Worm (Caenorhabditis elegans): ENCODE measurements around the gene C33H5.13.
A peak's percentile ranks its signal among the peaks of the same experiment; 100 is the strongest.

The C33H5.13 gene

DNA sequence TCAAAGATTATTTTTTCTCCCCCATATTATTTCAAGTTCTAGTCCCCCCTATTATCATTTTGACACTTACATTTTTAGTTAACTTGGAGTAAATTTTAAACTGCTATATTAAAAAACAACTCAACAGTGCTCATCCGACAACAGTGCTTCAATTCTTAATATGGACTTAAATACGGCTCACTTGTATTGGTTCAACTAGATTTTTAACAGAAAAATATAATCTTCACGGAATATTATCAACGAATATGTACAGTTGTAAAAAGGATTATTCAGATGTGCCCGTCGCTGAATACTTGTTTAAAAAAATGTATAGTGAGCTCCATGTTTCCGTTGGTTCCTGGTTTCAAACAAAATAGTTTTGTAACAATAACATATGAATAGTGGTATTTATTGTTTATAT, 8.3 kb upstream of the C33H5.13 start (continued):
- TF ChIP-seq nfyb-1 (GFP tag; IDR thresholded peaks at IDR 0.05) (no peak), F57C9.4 (tag; optimal IDR thresholded peaks at IDR 0.05) (no peak), tbp1 (GFP tag; optimal IDR thresholded peaks at IDR 0.05) (no peak), ceh-27 (GFP tag; optimal IDR thresholded peaks at IDR 0.05) (no peak), madf-6 (GFP tag; IDR thresholded peaks at IDR 0.05) (peak; percentile 82), hmg-20 (GFP tag; IDR thresholded peaks at IDR 0.05) (peak; percentile 32; the same call in 1 of the 2 replicates), tlf-1 (GFP tag; optimal IDR thresholded peaks at IDR 0.05) (peak; percentile 43), nhr-80 (tag; optimal IDR thresholded peaks at IDR 0.05) (no peak), ekl-4 (GFP tag; IDR thresholded peaks at IDR 0.05) (peak; percentile 82), hsf-1 (GFP tag; IDR thresholded peaks at IDR 0.05) (no peak; the same call in none of the 2 replicates), xnd-1 (tag; optimal IDR thresholded peaks at IDR 0.05) (peak; percentile 32), mcd-1 (GFP tag; IDR thresholded peaks at IDR 0.05) (no peak), egl-18 (GFP tag; IDR thresholded peaks at IDR 0.05) (no peak), F10E7.11 (tag; optimal IDR thresholded peaks at IDR 0.05) (no peak), nhr-120 (GFP tag; IDR thresholded peaks at IDR 0.05) (no peak), nhr-27 (tag; optimal IDR thresholded peaks at IDR 0.05) (no peak), F39B2.1 (GFP tag; IDR thresholded peaks at IDR 0.05) (no peak; the same call in 1 of the 2 replicates), ztf-28 (GFP tag; IDR thresholded peaks at IDR 0.05) (no peak), madf-3 (GFP tag; IDR thresholded peaks at IDR 0.05) (0 out of 2 replicates have a peak, but pooled peaks have one; percentile 60), T07F8.4 (tag; optimal IDR thresholded peaks at IDR 0.05) (no peak), dpff-1 (tag; optimal IDR thresholded peaks at IDR 0.05) (no peak), let-526 (GFP tag; IDR thresholded peaks at IDR 0.05) (no peak), bed-2 (GFP tag; IDR thresholded peaks at IDR 0.05) (no peak), B0261.1 (tag; optimal IDR thresholded peaks at IDR 0.05) (no peak), K11D2.4 (GFP tag; IDR thresholded peaks at IDR 0.05) (no peak), Y53G8AR.9 (GFP tag; conservative IDR thresholded peaks at IDR 0.05) (peak; percentile 86), mes-4 (tag; optimal IDR thresholded peaks at IDR 0.05) (no peak), lsy-27 (tag; optimal IDR thresholded peaks at IDR 0.05; ENCODE audit: borderline replicate concordance, insufficient read depth) (no peak), tbx-9 (tag; optimal IDR thresholded peaks at IDR 0.05; ENCODE audit: borderline replicate concordance) (no peak), rec-8 (tag; optimal IDR thresholded peaks at IDR 0.05) (no peak), ceh-40 (GFP tag; IDR thresholded peaks at IDR 0.05) (no peak), unc-62 (GFP tag; optimal IDR thresholded peaks at IDR 0.05) (no peak), akir-1 (GFP tag; optimal IDR thresholded peaks at IDR 0.05) (no peak), F33H1.4 (GFP tag; IDR thresholded peaks at IDR 0.05) (no peak; the same call in 1 of the 2 replicates), attf-5 (GFP tag; optimal IDR thresholded peaks at IDR 0.05) (no peak), somi-1 (GFP tag; optimal IDR thresholded peaks at IDR 0.05) (no peak), ZK185.1 (tag; optimal IDR thresholded peaks at IDR 0.05; ENCODE audit: poor library complexity, severe bottlenecking) (no peak), fkh-3 (tag; optimal IDR thresholded peaks at IDR 0.05) (peak; percentile 65), ztf-26 (tag; optimal IDR thresholded peaks at IDR 0.05) (no peak), B0336.3 (GFP tag; IDR thresholded peaks at IDR 0.05) (peak; percentile 69; the same call in 1 of the 2 replicates), F49E8.2 (tag; optimal IDR thresholded peaks at IDR 0.05; ENCODE audit: insufficient read depth) (peak; percentile 80), mel-28 (tag; optimal IDR thresholded peaks at IDR 0.05; ENCODE audit: borderline replicate concordance) (no peak), D2030.7 (GFP tag; IDR thresholded peaks at IDR 0.05) (no peak), snpc-1.3 (tag; optimal IDR thresholded peaks at IDR 0.05; ENCODE audit: insufficient read depth) (peak; percentile 41), ztf-18 (tag; optimal IDR thresholded peaks at IDR 0.05) (no peak), ztf-22 (GFP tag; optimal IDR thresholded peaks at IDR 0.05) (no peak), lin-40 (tag; optimal IDR thresholded peaks at IDR 0.05) (no peak), sea-2 (GFP tag; IDR thresholded peaks at IDR 0.05) (no peak), repo-1 (tag; optimal IDR thresholded peaks at IDR 0.05) (no peak)
